Worm (Caenorhabditis elegans): ENCODE measurements around the gene sna-2.

The sna-2 gene

ce11 chrIV:9742883-9743282 is 34.6 kb downstream of the sna-2 start, which contains the start of gene C28D4.7:
TSS of gene C28D4.7 (minus strand) at chrIV:9743147.
- TF ChIP-seq daf-12 (tag; optimal IDR thresholded peaks at IDR 0.05) (no peak), aha-1 (tag) (peak; percentile 96)

ce11 chrIV:9740851-9741549 is 36.4 kb downstream of the sna-2 start, which contains the start of gene gln-6:
TSS of gene gln-6 (minus strand) at chrIV:9740901.
- peak; percentile 44 for TF ChIP-seq unc-130 (GFP tag; optimal IDR thresholded peaks at IDR 0.05)

- TF ChIP-seq mdl-1 (tag; optimal IDR thresholded peaks at IDR 0.05), result no peak
- no peak for TF ChIP-seq nhr-42 (GFP tag; IDR thresholded peaks at IDR 0.05)
- peak; percentile 61 for TF ChIP-seq lin-38 (GFP tag; IDR thresholded peaks at IDR 0.05)
- no peak for TF ChIP-seq mxl-3 (GFP tag; optimal IDR thresholded peaks at IDR 0.05)
- TF ChIP-seq unc-130 (GFP tag; optimal IDR thresholded peaks at IDR 0.05), result peak; percentile 64
- TF ChIP-seq F49E8.2 (tag; optimal IDR thresholded peaks at IDR 0.05; ENCODE audit: borderline replicate concordance), result peak; percentile 28
- peak; percentile 65; the same call in 1 of the 2 replicates for TF ChIP-seq snpc-1.2 (GFP tag; IDR thresholded peaks at IDR 0.05)
- no peak for TF ChIP-seq daf-16 (GFP tag; optimal IDR thresholded peaks at IDR 0.05)
- TF ChIP-seq daf-16 (tag; optimal IDR thresholded peaks at IDR 0.05), result no peak
- no peak for TF ChIP-seq vab-7 (GFP tag; IDR thresholded peaks at IDR 0.05)
- no peak for TF ChIP-seq dmd-9 (GFP tag; IDR thresholded peaks at IDR 0.05)
- TF ChIP-seq lin-39 (tag; optimal IDR thresholded peaks at IDR 0.05), result no peak
- no peak for TF ChIP-seq hmg-1.1 (GFP tag; IDR thresholded peaks at IDR 0.05)
Measured at ce11 chrIV:9739001-9739400, 38.4 kb downstream of the sna-2 start.

- TF ChIP-seq mxl-3 (GFP tag; optimal IDR thresholded peaks at IDR 0.05) (no peak), lir-3 (tag; optimal IDR thresholded peaks at IDR 0.05) (no peak), lin-39 (tag; optimal IDR thresholded peaks at IDR 0.05) (no peak), tra-1 (GFP tag; IDR thresholded peaks at IDR 0.05) (no peak), php-3 (GFP tag; IDR thresholded peaks at IDR 0.05) (no peak), mep-1 (tag; optimal IDR thresholded peaks at IDR 0.05) (no peak), zfp-2 (tag; optimal IDR thresholded peaks at IDR 0.05) (no peak), nhr-28 (tag; optimal IDR thresholded peaks at IDR 0.05) (no peak), lin-15B (tag; optimal IDR thresholded peaks at IDR 0.05) (no peak), aly-2 (tag; optimal IDR thresholded peaks at IDR 0.05) (no peak), saeg-2 (GFP tag; IDR thresholded peaks at IDR 0.05) (no peak), pha-4 (GFP tag; IDR thresholded peaks at IDR 0.05) (no peak), pha-4 (tag; optimal IDR thresholded peaks at IDR 0.05) (no peak), nhr-48 (tag; optimal IDR thresholded peaks at IDR 0.05) (no peak), egl-27 (tag; optimal IDR thresholded peaks at IDR 0.05) (no peak), daf-16 (GFP tag; optimal IDR thresholded peaks at IDR 0.05) (no peak), daf-16 (tag; optimal IDR thresholded peaks at IDR 0.05) (no peak), zfp-3 (GFP tag; conservative IDR thresholded peaks at IDR 0.05) (no peak), nhr-76 (tag; optimal IDR thresholded peaks at IDR 0.05) (no peak), mes-2 (tag; optimal IDR thresholded peaks at IDR 0.05; ENCODE audit: poor library complexity, severe bottlenecking) (no peak)
Measured at ce11 chrIV:9738194-9738593, 39.2 kb downstream of the sna-2 start, which contains the start of gene C28D4.10. TSS of gene C28D4.10 (plus strand) at chrIV:9738494.

- TF ChIP-seq tra-1 (GFP tag; IDR thresholded peaks at IDR 0.05) (0 out of 2 replicates have a peak, but pooled peaks have one; percentile 21), zag-1 (tag; optimal IDR thresholded peaks at IDR 0.05) (no peak), mdl-1 (tag; optimal IDR thresholded peaks at IDR 0.05) (peak in 1 of 2 experiments; percentile 59), php-3 (GFP tag; IDR thresholded peaks at IDR 0.05) (peak; percentile 77), ceh-32 (tag; optimal IDR thresholded peaks at IDR 0.05; ENCODE audit: poor library complexity) (no peak), nhr-28 (tag; optimal IDR thresholded peaks at IDR 0.05) (peak; percentile 31), daf-16 (GFP tag; optimal IDR thresholded peaks at IDR 0.05) (no peak), daf-16 (tag; optimal IDR thresholded peaks at IDR 0.05) (peak; percentile 57), dve-1 (tag; optimal IDR thresholded peaks at IDR 0.05; ENCODE audit: insufficient read depth) (peak; percentile 44), mdt-29 (GFP tag; IDR thresholded peaks at IDR 0.05) (no peak), dmd-6 (GFP tag; IDR thresholded peaks at IDR 0.05) (peak; percentile 61; the same call in 1 of the 2 replicates), Y48G9A.11 (GFP tag; IDR thresholded peaks at IDR 0.05) (no peak), ztf-7 (tag; optimal IDR thresholded peaks at IDR 0.05) (no peak), T20F7.1 (GFP tag; optimal IDR thresholded peaks at IDR 0.05) (no peak), F37D6.2 (tag; optimal IDR thresholded peaks at IDR 0.05) (no peak), ctbp-1 (GFP tag; IDR thresholded peaks at IDR 0.05) (no peak), hlh-30 (tag; optimal IDR thresholded peaks at IDR 0.05; ENCODE audit: insufficient read depth) (peak; percentile 51)
Measured at ce11 chrIV:9737204-9737790, 40.1 kb downstream of the sna-2 start, which contains the start of gene cka-1. TSS of gene cka-1 (minus strand) at chrIV:9737621.
